Fruit fly (Drosophila melanogaster): ENCODE results near the gene Polr2A.

The Polr2A gene

DNA sequence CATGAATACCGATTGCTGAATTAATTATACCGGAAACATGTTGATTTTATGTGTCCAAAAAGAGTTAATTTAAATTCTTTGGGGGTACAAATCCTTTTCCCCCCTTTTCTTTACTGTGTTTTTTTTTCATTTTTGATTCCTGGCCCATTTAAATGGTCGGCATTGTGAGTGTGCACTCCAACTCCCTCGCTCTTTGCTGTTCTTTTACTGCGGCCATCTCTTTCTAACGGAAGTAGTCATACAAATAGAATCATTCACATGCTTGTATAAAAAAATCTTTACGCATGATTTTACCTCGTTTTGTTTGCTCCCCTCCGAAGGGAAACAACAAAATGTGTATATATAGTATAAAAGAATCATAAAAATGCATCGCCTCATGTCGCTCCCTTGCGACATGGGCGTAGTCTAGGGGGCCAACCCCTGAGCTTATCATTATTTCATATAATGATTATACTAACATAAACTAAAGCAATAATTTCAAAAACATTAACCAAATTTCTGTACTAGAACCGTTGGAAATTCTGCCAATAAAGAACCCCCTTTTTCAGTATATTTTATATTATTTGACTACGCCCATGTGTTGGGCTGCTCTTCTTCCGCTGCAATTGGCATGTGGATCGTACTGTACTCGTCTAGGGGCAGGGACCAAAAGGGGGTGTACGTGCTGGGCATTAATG, 42.0 kb downstream of the Polr2A start (continued):
- peak; percentile 56 for TF ChIP-seq ind (GFP tag; optimal IDR thresholded peaks at IDR 0.05)
- no peak for TF ChIP-seq CG7928 (GFP tag; optimal IDR thresholded peaks at IDR 0.05)
- peak; percentile 92 for TF ChIP-seq dmrt11E (tag; optimal IDR thresholded peaks at IDR 0.05)
- peak; percentile 18 for TF ChIP-seq Mes4 (GFP tag; optimal IDR thresholded peaks at IDR 0.05)
- no peak for TF ChIP-seq mirr (GFP tag; optimal IDR thresholded peaks at IDR 0.05)
- TF ChIP-seq fd102C (GFP tag; optimal IDR thresholded peaks at IDR 0.05) = no peak
- TF ChIP-seq dpn (GFP tag; optimal IDR thresholded peaks at IDR 0.05) = peak; percentile 41 to 64
- no peak for TF ChIP-seq CG2129 (GFP tag; IDR thresholded peaks at IDR 0.05; ENCODE audit: partially characterized antibody)
- TF ChIP-seq org-1 (GFP tag; optimal IDR thresholded peaks at IDR 0.05) = peak; percentile 38
- no peak; the same call in 1 of the 2 replicates for TF ChIP-seq CG3847 (GFP tag; IDR thresholded peaks at IDR 0.05)
- no peak for TF ChIP-seq CG42726 (GFP tag; IDR thresholded peaks at IDR 0.05; ENCODE audit: partially characterized antibody)
- peak; percentile 80 for TF ChIP-seq fd64A (GFP tag; optimal IDR thresholded peaks at IDR 0.05)
- TF ChIP-seq pnt (GFP tag; optimal IDR thresholded peaks at IDR 0.05) = peak; percentile 47
- TF ChIP-seq nom (GFP tag; optimal IDR thresholded peaks at IDR 0.05) = peak; percentile 62
- peak; percentile 21 for TF ChIP-seq Meics (GFP tag; optimal IDR thresholded peaks at IDR 0.05)
- TF ChIP-seq Poxn (GFP tag; IDR thresholded peaks at IDR 0.05) = no peak
- TF ChIP-seq Dref (GFP tag; IDR thresholded peaks at IDR 0.05) = no peak
- TF ChIP-seq Hr39 (optimal IDR thresholded peaks at IDR 0.05) = no peak
- peak; percentile 62 for TF ChIP-seq ac (GFP tag; optimal IDR thresholded peaks at IDR 0.05)
- no peak for TF ChIP-seq pita (GFP tag; optimal IDR thresholded peaks at IDR 0.05)
- peak; percentile 85 for TF ChIP-seq CG8359 (GFP tag; optimal IDR thresholded peaks at IDR 0.05; ENCODE audit: borderline replicate concordance)
- TF ChIP-seq ci (GFP tag; IDR thresholded peaks at IDR 0.05) = peak; percentile 94
- no peak; the same call in 1 of the 2 replicates for TF ChIP-seq CG8765 (GFP tag; IDR thresholded peaks at IDR 0.05)
- peak; percentile 51; the same call in 1 of the 3 replicates for TF ChIP-seq CG11456 (GFP tag; IDR thresholded peaks at IDR 0.05)
- TF ChIP-seq CG9797 (GFP tag; optimal IDR thresholded peaks at IDR 0.05) = peak; percentile 5
- peak; percentile 88 for TF ChIP-seq CG17361 (GFP tag; IDR thresholded peaks at IDR 0.05)
- TF ChIP-seq CG14667 (GFP tag; IDR thresholded peaks at IDR 0.05) = peak; percentile 60
- TF ChIP-seq Stat92E (GFP tag; optimal IDR thresholded peaks at IDR 0.05) = peak in 1 of 3 experiments; percentile 30
- TF ChIP-seq CG15514 (GFP tag; optimal IDR thresholded peaks at IDR 0.05) = no peak
- peak; percentile 77 for TF ChIP-seq HLH3B (GFP tag; IDR thresholded peaks at IDR 0.05)
- peak; percentile 48 for TF ChIP-seq Kr (GFP tag; optimal IDR thresholded peaks at IDR 0.05)
- no peak for TF ChIP-seq B-H2 (GFP tag; optimal IDR thresholded peaks at IDR 0.05)
- TF ChIP-seq CG10979 (tag; optimal IDR thresholded peaks at IDR 0.05) = peak; percentile 93
- TF ChIP-seq CG34376 (GFP tag; optimal IDR thresholded peaks at IDR 0.05) = no peak
- TF ChIP-seq CG11696 (GFP tag; IDR thresholded peaks at IDR 0.05) = peak; percentile 87
- no peak for TF ChIP-seq Opbp (GFP tag; IDR thresholded peaks at IDR 0.05; ENCODE audit: partially characterized antibody)
- no peak for TF ChIP-seq unc-4 (GFP tag; IDR thresholded peaks at IDR 0.05; ENCODE audit: partially characterized antibody)
- 0 out of 2 replicates have a peak, but pooled peaks have one; percentile 12 for TF ChIP-seq CG10321 (GFP tag; IDR thresholded peaks at IDR 0.05)
- no peak for TF ChIP-seq sima (GFP tag; optimal IDR thresholded peaks at IDR 0.05)
- no peak for TF ChIP-seq shn (GFP tag; optimal IDR thresholded peaks at IDR 0.05)
- TF ChIP-seq yki (optimal IDR thresholded peaks at IDR 0.05) = no peak
- no peak for TF ChIP-seq dimm (GFP tag; IDR thresholded peaks at IDR 0.05)
- TF ChIP-seq ase (GFP tag; IDR thresholded peaks at IDR 0.05) = peak; percentile 59; the same call in 1 of the 3 replicates
- peak; percentile 62; the same call in 1 of the 3 replicates for TF ChIP-seq gce (GFP tag; IDR thresholded peaks at IDR 0.05)
- no peak for TF ChIP-seq CG1832 (GFP tag; optimal IDR thresholded peaks at IDR 0.05)
- TF ChIP-seq CG4820 (GFP tag; optimal IDR thresholded peaks at IDR 0.05) = peak; percentile 79
- TF ChIP-seq fd3F (GFP tag; optimal IDR thresholded peaks at IDR 0.05) = no peak
- TF ChIP-seq CG8281 (tag; optimal IDR thresholded peaks at IDR 0.05) = peak; percentile 57
- TF ChIP-seq Med (GFP tag) = peak; percentile 88
- no peak for TF ChIP-seq h (optimal IDR thresholded peaks at IDR 0.05)

All from whole organism, embryonic.